Worm (Caenorhabditis elegans): ENCODE data around the gene sec-22.

ce11 chrX:1044327-1044726 lies 9.0 kb downstream of the sec-22 start:
- TF ChIP-seq flt-1 (GFP tag; IDR thresholded peaks at IDR 0.05): no peak
- TF ChIP-seq cog-1 (tag; optimal IDR thresholded peaks at IDR 0.05): no peak
- no peak for TF ChIP-seq ztf-29 (GFP tag; IDR thresholded peaks at IDR 0.05)
- TF ChIP-seq ztf-23 (GFP tag; IDR thresholded peaks at IDR 0.05): no peak
- TF ChIP-seq T22C8.4 (GFP tag; IDR thresholded peaks at IDR 0.05): no peak
- no peak for TF ChIP-seq med-1 (GFP tag; optimal IDR thresholded peaks at IDR 0.05; ENCODE audit: insufficient read depth)
- no peak for TF ChIP-seq ref-1 (GFP tag; conservative IDR thresholded peaks at IDR 0.05)
- TF ChIP-seq klf-2 (GFP tag; conservative IDR thresholded peaks at IDR 0.05): no peak
- no peak for TF ChIP-seq tab-1 (GFP tag; IDR thresholded peaks at IDR 0.05)
